Worm (Caenorhabditis elegans) whole organism, L2 larva: ENCODE measurements around the gene unc-31.

Source experiments
- ama-1 ChIP-seq: fragments of 150-350 bp; optimal IDR thresholded peaks from 2 replicates; lab custom pipeline; 2018; ENCODE audit warnings: inconsistent platforms
- blmp-1 ChIP-seq: sonication (generic microtip); optimal IDR thresholded peaks from 2 replicates; lab custom pipeline; 2017; ENCODE audit warnings: missing genetic modification characterization, mild to moderate bottlenecking, missing compliant biosample characterization, antibody characterized with exemption, moderate library complexity; ENCODE audit not compliant: insufficient read depth
- egl-27 ChIP-seq: sonication (generic microtip); optimal IDR thresholded peaks from 3 replicates; lab custom pipeline; 2017; ENCODE audit warnings: missing biosample characterization, missing genetic modification reagents, missing genetic modification characterization
- elt-3 ChIP-seq: sonication (generic microtip); optimal IDR thresholded peaks from 2 replicates; lab custom pipeline; 2017; ENCODE audit warnings: missing biosample characterization, missing genetic modification characterization
- lin-11 ChIP-seq: fragments of 150-350 bp; sonication (generic microtip); optimal IDR thresholded peaks from 2 replicates; lab custom pipeline; 2014; ENCODE audit warnings: missing biosample characterization, missing genetic modification characterization, inconsistent platforms, mixed read lengths
- nhr-23 ChIP-seq: fragments of 150-350 bp; optimal IDR thresholded peaks from 2 replicates; lab custom pipeline; 2014; ENCODE audit warnings: missing biosample characterization, missing genetic modification reagents, missing genetic modification characterization
- nhr-77 ChIP-seq: fragments of 150-350 bp; optimal IDR thresholded peaks from 2 replicates; lab custom pipeline; 2014; ENCODE audit warnings: missing biosample characterization, missing genetic modification characterization
- unc-39 ChIP-seq: fragments of 150-350 bp; optimal IDR thresholded peaks from 2 replicates; lab custom pipeline; 2014; ENCODE audit warnings: missing biosample characterization, missing genetic modification characterization
- unc-62 ChIP-seq: fragments of 150-350 bp; optimal IDR thresholded peaks from 2 replicates; lab custom pipeline; 2014; ENCODE audit warnings: missing biosample characterization, missing genetic modification reagents, missing genetic modification characterization
- ztf-11 ChIP-seq: sonication (generic microtip); optimal IDR thresholded peaks from 2 replicates; lab custom pipeline; 2017; ENCODE audit warnings: missing biosample characterization, missing genetic modification characterization
- ztf-4 ChIP-seq: fragments of 150-350 bp; optimal IDR thresholded peaks from 2 replicates; lab custom pipeline; 2014; ENCODE audit warnings: missing biosample characterization, missing genetic modification characterization

ce11 chrIV:12728162-12728561 is 45.5 kb upstream of the unc-31 start:
- TF ChIP-seq nhr-77 (tag; lab: Kevin White, UChicago), result no peak
- no peak for TF ChIP-seq elt-3
- no peak for TF ChIP-seq unc-62 (GFP tag; lab: Kevin White, UChicago)
- no peak for TF ChIP-seq lin-11 (tag; lab: Kevin White, UChicago)
- no peak for TF ChIP-seq nhr-23 (tag; lab: Kevin White, UChicago)
- no peak for TF ChIP-seq blmp-1
- no peak for TF ChIP-seq unc-39 (tag; lab: Kevin White, UChicago)
- TF ChIP-seq ama-1, result no peak
- TF ChIP-seq ztf-11, result no peak
- no peak for TF ChIP-seq ztf-4 (tag; lab: Kevin White, UChicago)
- TF ChIP-seq egl-27 (tag; lab: Kevin White, UChicago), result no peak
